Fruit fly (Drosophila melanogaster): ENCODE results near the gene CG6204.
A peak's percentile ranks its signal among the peaks of the same experiment; 100 is the strongest.

The CG6204 gene

DNA sequence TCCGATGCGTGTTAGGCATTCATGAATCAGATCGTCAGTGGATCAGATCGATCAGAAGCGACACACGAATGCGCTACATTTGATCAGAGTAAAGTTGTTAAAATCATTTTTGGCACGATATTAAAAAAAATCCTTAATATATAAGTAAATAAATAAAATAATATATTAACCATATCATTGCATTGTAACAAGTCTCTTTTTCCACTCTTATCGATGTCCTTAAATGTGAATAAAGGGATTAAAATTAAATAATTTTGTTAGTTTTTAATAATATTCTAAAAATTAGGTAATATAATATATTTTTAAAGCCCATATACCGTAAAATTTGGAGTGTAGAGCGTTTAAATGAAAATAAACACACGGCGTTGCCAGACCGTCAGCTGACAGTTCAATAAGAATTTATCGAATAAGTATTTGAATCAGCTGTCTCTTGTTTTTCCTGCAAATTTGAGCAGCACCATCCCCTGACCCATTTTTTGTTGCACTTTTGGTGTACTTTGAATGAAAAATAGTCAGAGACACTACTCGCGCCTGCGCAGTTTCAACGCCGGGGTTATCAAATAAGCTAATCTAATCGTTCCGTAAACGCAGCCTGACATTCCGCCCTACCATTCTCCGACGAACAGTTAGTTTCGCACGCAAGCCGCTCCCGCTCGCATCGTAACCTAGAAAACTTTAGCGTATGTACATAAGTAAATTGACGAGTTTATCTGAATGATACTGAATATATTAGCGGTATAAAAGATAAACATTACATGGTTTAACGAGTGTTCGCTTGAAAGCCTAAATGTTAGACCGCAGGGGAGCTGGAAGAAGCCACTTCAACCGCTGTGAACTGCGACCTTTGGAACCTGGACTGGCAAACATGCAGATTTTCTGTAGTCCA is 41.5 kb upstream of the CG6204 start, which contains the start of the genes p38a and CG6178 (continued):
- TF ChIP-seq CG6654 (GFP tag; optimal IDR thresholded peaks at IDR 0.05), result peak; percentile 90
- peak; percentile 97 for TF ChIP-seq HHEX (GFP tag; optimal IDR thresholded peaks at IDR 0.05)
- peak; percentile 95 for TF ChIP-seq CG30403 (GFP tag; optimal IDR thresholded peaks at IDR 0.05)
- TF ChIP-seq wor (GFP tag; IDR thresholded peaks at IDR 0.05), result peak; percentile 96
- TF ChIP-seq Usf (GFP tag; optimal IDR thresholded peaks at IDR 0.05), result peak; percentile 97
- peak; percentile 94 for TF ChIP-seq Nf-YA (GFP tag; IDR thresholded peaks at IDR 0.05)
- TF ChIP-seq dm (GFP tag; optimal IDR thresholded peaks at IDR 0.05), result no peak
- peak; percentile 84 for TF ChIP-seq cato (GFP tag; optimal IDR thresholded peaks at IDR 0.05; ENCODE audit: borderline replicate concordance)
- peak in 1 of 2 experiments; percentile 97 for TF ChIP-seq Eip74EF (GFP tag; optimal IDR thresholded peaks at IDR 0.05)
- TF ChIP-seq zf30C (GFP tag; optimal IDR thresholded peaks at IDR 0.05), result no peak
- TF ChIP-seq CG14965 (GFP tag; optimal IDR thresholded peaks at IDR 0.05; ENCODE audit: borderline replicate concordance), result no peak
- TF ChIP-seq lab (GFP tag; optimal IDR thresholded peaks at IDR 0.05), result peak; percentile 98
- peak; percentile 96 for TF ChIP-seq CG9215 (GFP tag; IDR thresholded peaks at IDR 0.05)
- peak; percentile 95 for TF ChIP-seq Mrtf (GFP tag; IDR thresholded peaks at IDR 0.05)
- no peak for TF ChIP-seq Hr39 (optimal IDR thresholded peaks at IDR 0.05)
- peak; percentile 93 for TF ChIP-seq zfh1 (GFP tag; IDR thresholded peaks at IDR 0.05)
- peak; percentile 1 for TF ChIP-seq maf-S (GFP tag; optimal IDR thresholded peaks at IDR 0.05)
- TF ChIP-seq caup (GFP tag; optimal IDR thresholded peaks at IDR 0.05; ENCODE audit: severe bottlenecking), result peak; percentile 96
- TF ChIP-seq HLH54F (GFP tag; optimal IDR thresholded peaks at IDR 0.05), result peak; percentile 68
- peak; percentile 99 for TF ChIP-seq Ptx1 (GFP tag; IDR thresholded peaks at IDR 0.05)
- peak; percentile 78 for TF ChIP-seq CG18011 (GFP tag; optimal IDR thresholded peaks at IDR 0.05)
- no peak for TF ChIP-seq amos (GFP tag; IDR thresholded peaks at IDR 0.05; ENCODE audit: partially characterized antibody)
- peak; percentile 89 for TF ChIP-seq sim (GFP tag; IDR thresholded peaks at IDR 0.05)
- TF ChIP-seq CG2678 (tag; optimal IDR thresholded peaks at IDR 0.05), result peak; percentile 99
- peak; percentile 88 for TF ChIP-seq Taf1 (GFP tag; IDR thresholded peaks at IDR 0.05)
- TF ChIP-seq CG4424 (GFP tag; optimal IDR thresholded peaks at IDR 0.05), result peak; percentile 94
- TF ChIP-seq Fer1 (GFP tag; optimal IDR thresholded peaks at IDR 0.05), result peak; percentile 97
- TF ChIP-seq inv (GFP tag; IDR thresholded peaks at IDR 0.05; ENCODE audit: partially characterized antibody), result no peak
- TF ChIP-seq btn (GFP tag; optimal IDR thresholded peaks at IDR 0.05), result no peak
- peak; percentile 92 for TF ChIP-seq Atf6 (GFP tag; IDR thresholded peaks at IDR 0.05)
- TF ChIP-seq unpg (GFP tag; optimal IDR thresholded peaks at IDR 0.05), result peak; percentile 96
- peak; percentile 99 for TF ChIP-seq CG12659 (GFP tag; optimal IDR thresholded peaks at IDR 0.05)
- peak; percentile 84 for TF ChIP-seq CG5180 (GFP tag; optimal IDR thresholded peaks at IDR 0.05)
- peak; percentile 97 for TF ChIP-seq CG18619 (GFP tag; optimal IDR thresholded peaks at IDR 0.05)
- peak; percentile 89 for TF ChIP-seq Vsx1 (GFP tag; optimal IDR thresholded peaks at IDR 0.05)
- peak; percentile 98 for TF ChIP-seq CG10147 (GFP tag; optimal IDR thresholded peaks at IDR 0.05)
- TF ChIP-seq CG18599 (GFP tag; optimal IDR thresholded peaks at IDR 0.05), result peak; percentile 98
- TF ChIP-seq CG9609 (GFP tag; optimal IDR thresholded peaks at IDR 0.05), result peak; percentile 64
- peak; percentile 89 for TF ChIP-seq Elba2 (GFP tag; optimal IDR thresholded peaks at IDR 0.05)
- TF ChIP-seq CG13775 (GFP tag; optimal IDR thresholded peaks at IDR 0.05), result peak; percentile 98
- TF ChIP-seq CG15696 (tag; optimal IDR thresholded peaks at IDR 0.05), result peak; percentile 92
- peak; percentile 76 for TF ChIP-seq Dip3 (GFP tag; optimal IDR thresholded peaks at IDR 0.05)
- peak; percentile 96 for TF ChIP-seq Xrp1 (GFP tag; IDR thresholded peaks at IDR 0.05)
- TF ChIP-seq rib (GFP tag; IDR thresholded peaks at IDR 0.05), result peak; percentile 92
- TF ChIP-seq CG17612 (GFP tag; IDR thresholded peaks at IDR 0.05), result peak; percentile 91
- TF ChIP-seq so (GFP tag; IDR thresholded peaks at IDR 0.05), result peak; percentile 96
- TF ChIP-seq CG10267 (tag; optimal IDR thresholded peaks at IDR 0.05), result peak; percentile 94
- TF ChIP-seq ro (GFP tag; IDR thresholded peaks at IDR 0.05), result peak; percentile 92
